Fruit fly (Drosophila melanogaster): ENCODE measurements around the gene CG43294.

The CG43294 gene

dm6 chr3L:11938716-11939115 is 19.4 kb upstream of the CG43294 start, which contains the start of gene CG44837:
Gene CG44837 (minus strand): TSS chr3L:11938872.
- no peak for TF ChIP-seq tj (GFP tag; optimal IDR thresholded peaks at IDR 0.05)
- TF ChIP-seq ovo (GFP tag; optimal IDR thresholded peaks at IDR 0.05), result peak; percentile 66

dm6 chr3L:11941612-11942011 is 16.5 kb upstream of the CG43294 start, which contains the start of gene Rpt4R:
Gene Rpt4R (plus strand): TSS chr3L:11941912.
- TF ChIP-seq ovo (GFP tag; optimal IDR thresholded peaks at IDR 0.05) (no peak), Crg-1 (GFP tag; optimal IDR thresholded peaks at IDR 0.05) (no peak), cic (GFP tag; optimal IDR thresholded peaks at IDR 0.05) (no peak), bab1 (GFP tag; optimal IDR thresholded peaks at IDR 0.05) (no peak), kay (GFP tag; ENCODE audit: borderline replicate concordance) (no peak), CG1620 (GFP tag; optimal IDR thresholded peaks at IDR 0.05) (no peak), tj (GFP tag; optimal IDR thresholded peaks at IDR 0.05) (no peak), cnc (optimal IDR thresholded peaks at IDR 0.05) (no peak), CG5204 (GFP tag; optimal IDR thresholded peaks at IDR 0.05) (no peak), CG12768 (GFP tag; optimal IDR thresholded peaks at IDR 0.05) (no peak), CG11617 (GFP tag; optimal IDR thresholded peaks at IDR 0.05) (no peak), CG7045 (GFP tag; optimal IDR thresholded peaks at IDR 0.05) (no peak), Clk (GFP tag; optimal IDR thresholded peaks at IDR 0.05) (no peak), CG14711 (tag; optimal IDR thresholded peaks at IDR 0.05) (no peak), Mnt (GFP tag; optimal IDR thresholded peaks at IDR 0.05) (no peak), CG7101 (tag; optimal IDR thresholded peaks at IDR 0.05) (no peak)

- TF ChIP-seq CG1620 (GFP tag; optimal IDR thresholded peaks at IDR 0.05) (no peak), CG7045 (GFP tag; optimal IDR thresholded peaks at IDR 0.05) (no peak), cic (GFP tag; optimal IDR thresholded peaks at IDR 0.05) (no peak)
Observed at dm6 chr3L:11944752-11945151, 13.3 kb upstream of the CG43294 start, which contains the start of gene CG5883. Gene CG5883 (minus strand): TSS chr3L:11944852.

- TF ChIP-seq CG12768 (GFP tag; optimal IDR thresholded peaks at IDR 0.05) (no peak), Crg-1 (GFP tag; optimal IDR thresholded peaks at IDR 0.05) (no peak), CG7101 (tag; optimal IDR thresholded peaks at IDR 0.05) (no peak), CG11617 (GFP tag; optimal IDR thresholded peaks at IDR 0.05) (no peak), cic (GFP tag; optimal IDR thresholded peaks at IDR 0.05) (no peak), Hr96 (GFP tag; optimal IDR thresholded peaks at IDR 0.05) (no peak), kay (GFP tag; ENCODE audit: borderline replicate concordance) (no peak), tj (GFP tag; optimal IDR thresholded peaks at IDR 0.05) (no peak), CG1620 (GFP tag; optimal IDR thresholded peaks at IDR 0.05) (no peak), ovo (GFP tag; optimal IDR thresholded peaks at IDR 0.05) (no peak), CG14711 (tag; optimal IDR thresholded peaks at IDR 0.05) (no peak), CG5204 (GFP tag; optimal IDR thresholded peaks at IDR 0.05) (no peak), cnc (optimal IDR thresholded peaks at IDR 0.05) (no peak), Clk (GFP tag; optimal IDR thresholded peaks at IDR 0.05) (no peak), Mnt (GFP tag; optimal IDR thresholded peaks at IDR 0.05) (no peak), bab1 (GFP tag; optimal IDR thresholded peaks at IDR 0.05) (no peak), pad (GFP tag; optimal IDR thresholded peaks at IDR 0.05) (no peak), CG7045 (GFP tag; optimal IDR thresholded peaks at IDR 0.05) (no peak), CG33017 (tag; optimal IDR thresholded peaks at IDR 0.05) (no peak), toe (GFP tag; optimal IDR thresholded peaks at IDR 0.05) (no peak)
Observed at dm6 chr3L:11947357-11947756, 10.7 kb upstream of the CG43294 start, which contains the start of gene CG7252. Gene CG7252 (plus strand): TSS chr3L:11947675.

- no peak for TF ChIP-seq CG7101 (tag; optimal IDR thresholded peaks at IDR 0.05)
- TF ChIP-seq kay (GFP tag; ENCODE audit: borderline replicate concordance), result no peak
- no peak for TF ChIP-seq cnc (optimal IDR thresholded peaks at IDR 0.05)
- TF ChIP-seq pad (GFP tag; optimal IDR thresholded peaks at IDR 0.05), result no peak
Observed at dm6 chr3L:11949539-11949938, 8.5 kb upstream of the CG43294 start, which contains the start of gene CG17826. Gene CG17826 (plus strand): TSS chr3L:11949839.

- TF ChIP-seq Hr96 (GFP tag; optimal IDR thresholded peaks at IDR 0.05), result no peak
- TF ChIP-seq Crg-1 (GFP tag; optimal IDR thresholded peaks at IDR 0.05), result no peak
- TF ChIP-seq CG5204 (GFP tag; optimal IDR thresholded peaks at IDR 0.05), result no peak
- TF ChIP-seq Clk (GFP tag; optimal IDR thresholded peaks at IDR 0.05), result no peak
- TF ChIP-seq CG7101 (tag; optimal IDR thresholded peaks at IDR 0.05), result no peak
- TF ChIP-seq CG12768 (GFP tag; optimal IDR thresholded peaks at IDR 0.05), result no peak
- no peak for TF ChIP-seq ovo (GFP tag; optimal IDR thresholded peaks at IDR 0.05)
Observed at dm6 chr3L:11953217-11953616, 4.9 kb upstream of the CG43294 start, which contains the start of gene obst-G. Gene obst-G (minus strand): TSS chr3L:11953317.

- TF ChIP-seq kay (GFP tag; ENCODE audit: borderline replicate concordance) (peak; percentile 7), pad (GFP tag; optimal IDR thresholded peaks at IDR 0.05) (no peak)
Observed at dm6 chr3L:11953783-11954182, 4.3 kb upstream of the CG43294 start, which contains the start of gene CG7248. Gene CG7248 (plus strand): TSS chr3L:11954083.

dm6 chr3L:11966104-11966503 is 8.0 kb downstream of the CG43294 start, which contains the start of gene prc:
Gene prc (minus strand): TSS chr3L:11966131.
- TF ChIP-seq CG7045 (GFP tag; optimal IDR thresholded peaks at IDR 0.05), result no peak
- no peak for TF ChIP-seq CG1620 (GFP tag; optimal IDR thresholded peaks at IDR 0.05)
- no peak for TF ChIP-seq tj (GFP tag; optimal IDR thresholded peaks at IDR 0.05)
- no peak for TF ChIP-seq CG5204 (GFP tag; optimal IDR thresholded peaks at IDR 0.05)
- TF ChIP-seq CG12768 (GFP tag; optimal IDR thresholded peaks at IDR 0.05), result no peak
- TF ChIP-seq bab1 (GFP tag; optimal IDR thresholded peaks at IDR 0.05), result no peak
- no peak for TF ChIP-seq kay (GFP tag; ENCODE audit: borderline replicate concordance)
- TF ChIP-seq CG11617 (GFP tag; optimal IDR thresholded peaks at IDR 0.05), result no peak
- TF ChIP-seq ovo (GFP tag; optimal IDR thresholded peaks at IDR 0.05), result no peak
- TF ChIP-seq CG7101 (tag; optimal IDR thresholded peaks at IDR 0.05), result no peak
- TF ChIP-seq cic (GFP tag; optimal IDR thresholded peaks at IDR 0.05), result no peak
- no peak for TF ChIP-seq pad (GFP tag; optimal IDR thresholded peaks at IDR 0.05)
- no peak for TF ChIP-seq Clk (GFP tag; optimal IDR thresholded peaks at IDR 0.05)
- no peak for TF ChIP-seq toe (GFP tag; optimal IDR thresholded peaks at IDR 0.05)
- no peak for TF ChIP-seq CG14711 (tag; optimal IDR thresholded peaks at IDR 0.05)
- no peak for TF ChIP-seq CG33017 (tag; optimal IDR thresholded peaks at IDR 0.05)
- no peak for TF ChIP-seq cnc (optimal IDR thresholded peaks at IDR 0.05)
- no peak for TF ChIP-seq Hr96 (GFP tag; optimal IDR thresholded peaks at IDR 0.05)
- TF ChIP-seq Mnt (GFP tag; optimal IDR thresholded peaks at IDR 0.05), result no peak
